Worm (Caenorhabditis elegans): ENCODE measurements around the gene srt-40.

DNA sequence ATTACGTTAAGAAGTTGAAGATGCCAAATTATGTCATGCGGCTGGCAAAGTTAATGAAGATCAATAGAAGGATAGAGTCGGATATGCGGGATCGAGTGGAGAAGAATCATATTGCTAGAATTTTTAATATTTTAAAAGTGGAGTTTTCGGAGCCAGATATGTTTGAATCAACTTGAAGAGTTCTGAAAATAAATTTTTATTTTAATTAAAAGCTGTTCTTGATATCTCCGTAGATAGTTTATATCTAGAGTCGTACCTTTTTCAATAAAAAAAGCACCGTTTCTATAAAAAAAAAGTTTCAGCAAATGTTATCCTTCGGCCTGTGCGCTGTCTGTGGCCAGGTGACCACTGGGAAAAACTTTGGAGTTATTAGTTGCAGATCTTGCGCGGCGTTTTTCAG is 27.1 kb upstream of the srt-40 start, which contains the start of gene nhr-96:
- TF ChIP-seq tag-97 (GFP tag; IDR thresholded peaks at IDR 0.05) (no peak), nhr-237 (tag; optimal IDR thresholded peaks at IDR 0.05) (no peak), nhr-25 (tag; optimal IDR thresholded peaks at IDR 0.05; ENCODE audit: borderline replicate concordance, insufficient read depth) (no peak), ZK546.5 (tag; optimal IDR thresholded peaks at IDR 0.05) (no peak), pha-4 (GFP tag; IDR thresholded peaks at IDR 0.05) (no peak), pha-4 (tag; optimal IDR thresholded peaks at IDR 0.05) (no peak), R02D3.7 (tag; optimal IDR thresholded peaks at IDR 0.05) (no peak), lsy-2 (tag; optimal IDR thresholded peaks at IDR 0.05) (no peak)
